Worm (Caenorhabditis elegans): ENCODE data around the gene Y32B12B.8.
A peak's percentile ranks its signal among the peaks of the same experiment; 100 is the strongest.

- TF ChIP-seq nhr-76 (tag; optimal IDR thresholded peaks at IDR 0.05): no peak
- no peak for TF ChIP-seq aly-2 (tag; optimal IDR thresholded peaks at IDR 0.05)
- TF ChIP-seq lin-39 (tag; optimal IDR thresholded peaks at IDR 0.05): no peak
- TF ChIP-seq Y116A8C.19 (tag; optimal IDR thresholded peaks at IDR 0.05; ENCODE audit: borderline replicate concordance): no peak
- no peak for TF ChIP-seq unc-62 (GFP tag; optimal IDR thresholded peaks at IDR 0.05)
- TF ChIP-seq efl-1 (optimal IDR thresholded peaks at IDR 0.05): no peak
- TF ChIP-seq efl-1 (GFP tag; optimal IDR thresholded peaks at IDR 0.05 in 1 of 2): peak in 1 of 2 experiments; percentile 85
Observed at ce11 chrV:16526858-16527257, 8.4 kb upstream of the Y32B12B.8 start, which contains the start of gene F36D3.8.
